Worm (Caenorhabditis elegans) whole organism, mixed stage, embryonic: ENCODE data around the gene emb-8.

Source experiments
- mab-5 ChIP-seq: fragments of 150-350 bp; optimal IDR thresholded peaks from 2 replicates; lab custom pipeline; 2014; ENCODE audit warnings: missing biosample characterization, missing genetic modification characterization
- nhr-76 ChIP-seq: sonication (generic microtip); optimal IDR thresholded peaks from 2 replicates; lab custom pipeline; 2017; ENCODE audit warnings: missing biosample characterization, missing genetic modification characterization

- TF ChIP-seq mab-5 (tag; lab: Kevin White, UChicago), result no peak
- no peak for TF ChIP-seq nhr-76
Measured at ce11 chrIII:5215375-5215774, 15.9 kb upstream of the emb-8 start, which contains the start of gene ZC155.4.
